Worm (Caenorhabditis elegans) whole organism, midembryonic: ENCODE results near the gene mrpl-55.

Source experiments
- T22C8.4 ChIP-seq: fragments of 200-800 bp; sonication (Bioruptor generic); IDR thresholded peaks from 2 replicates; pipeline ENCODE4 v1.3.6; 2022; ENCODE audit warnings: missing genetic modification characterization, missing compliant biosample characterization
- cog-1 ChIP-seq: sonication (generic microtip); optimal IDR thresholded peaks from 2 replicates; lab custom pipeline; 2016; ENCODE audit warnings: missing genetic modification characterization, missing compliant biosample characterization
- flt-1 ChIP-seq: fragments of 200-800 bp; sonication (Bioruptor generic); IDR thresholded peaks from 2 replicates; pipeline ENCODE4 v1.3.6; 2022; ENCODE audit warnings: missing genetic modification characterization, missing compliant biosample characterization
- klf-2 ChIP-seq: fragments of 200-800 bp; sonication (Bioruptor generic); conservative IDR thresholded peaks from 2 replicates; pipeline ENCODE4 v1.3.6; 2022; ENCODE audit warnings: missing genetic modification reagents, missing genetic modification characterization, missing compliant biosample characterization
- med-1 ChIP-seq: sonication (generic microtip); optimal IDR thresholded peaks from 2 replicates; lab custom pipeline; 2017; ENCODE audit warnings: missing genetic modification characterization, mild to moderate bottlenecking, missing compliant biosample characterization, antibody characterized with exemption, missing genetic modification reagents; ENCODE audit not compliant: insufficient read depth
- ref-1 ChIP-seq: fragments of 200-800 bp; sonication (Bioruptor generic); conservative IDR thresholded peaks from 2 replicates; pipeline ENCODE4 v1.3.6; 2022; ENCODE audit warnings: missing genetic modification reagents, missing genetic modification characterization, missing compliant biosample characterization
- tab-1 ChIP-seq: fragments of 200-800 bp; sonication (Bioruptor generic); IDR thresholded peaks from 2 replicates; pipeline ENCODE4 v1.3.6; 2022; ENCODE audit warnings: missing genetic modification characterization, missing compliant biosample characterization
- ztf-23 ChIP-seq: fragments of 200-800 bp; sonication (Bioruptor generic); IDR thresholded peaks from 2 replicates; pipeline ENCODE4 v1.3.6; 2022; ENCODE audit warnings: missing genetic modification reagents, missing genetic modification characterization, missing compliant biosample characterization
- ztf-29 ChIP-seq: fragments of 200-800 bp; sonication (Bioruptor generic); IDR thresholded peaks from 2 replicates; pipeline ENCODE4 v1.3.6; 2022; ENCODE audit warnings: missing genetic modification reagents, missing genetic modification characterization, missing compliant biosample characterization

mrpl-55 gene

ce11 chrIV:454816-455215, 11.0 kb downstream of the mrpl-55 start, which contains the start of the genes Y66H1A.8 and M04G7.5:
TSS of gene Y66H1A.8 (minus strand) at chrIV:454916.
TSS of gene M04G7.5 (plus strand) at chrIV:455073.
- TF ChIP-seq tab-1 (GFP tag; lab: Robert Waterston, UW): no peak
- TF ChIP-seq ztf-23 (GFP tag; lab: Robert Waterston, UW): no peak
- TF ChIP-seq cog-1: no peak
- TF ChIP-seq T22C8.4 (GFP tag; lab: Robert Waterston, UW): no peak
- no peak for TF ChIP-seq flt-1 (GFP tag; lab: Robert Waterston, UW)
- TF ChIP-seq ztf-29 (GFP tag; lab: Robert Waterston, UW): no peak
- no peak for TF ChIP-seq ref-1 (GFP tag; lab: Robert Waterston, UW)
- no peak for TF ChIP-seq klf-2 (GFP tag; lab: Robert Waterston, UW)
- no peak for TF ChIP-seq med-1 (GFP tag; lab: Kevin White, UChicago)

- TF ChIP-seq klf-2 (GFP tag; lab: Robert Waterston, UW) (no peak), cog-1 (no peak), ref-1 (GFP tag; lab: Robert Waterston, UW) (no peak), flt-1 (GFP tag; lab: Robert Waterston, UW) (no peak), T22C8.4 (GFP tag; lab: Robert Waterston, UW) (no peak), ztf-29 (GFP tag; lab: Robert Waterston, UW) (no peak), tab-1 (GFP tag; lab: Robert Waterston, UW) (no peak), med-1 (GFP tag; lab: Kevin White, UChicago) (no peak), ztf-23 (GFP tag; lab: Robert Waterston, UW) (no peak)
Measured at ce11 chrIV:455484-455883, 11.7 kb downstream of the mrpl-55 start, which contains the start of gene M04G7.1. TSS of gene M04G7.1 (plus strand) at chrIV:455784.

- no peak for TF ChIP-seq ref-1 (GFP tag; lab: Robert Waterston, UW)
- no peak for TF ChIP-seq flt-1 (GFP tag; lab: Robert Waterston, UW)
- TF ChIP-seq ztf-23 (GFP tag; lab: Robert Waterston, UW): no peak
- no peak for TF ChIP-seq tab-1 (GFP tag; lab: Robert Waterston, UW)
- TF ChIP-seq ztf-29 (GFP tag; lab: Robert Waterston, UW): no peak
- no peak for TF ChIP-seq klf-2 (GFP tag; lab: Robert Waterston, UW)
- TF ChIP-seq med-1 (GFP tag; lab: Kevin White, UChicago): no peak
Measured at ce11 chrIV:460614-461079, 16.9 kb downstream of the mrpl-55 start, which contains the start of gene M04G7.2. TSS of gene M04G7.2 (minus strand) at chrIV:461029.

- TF ChIP-seq tab-1 (GFP tag; lab: Robert Waterston, UW): 0 out of 2 replicates have a peak, but pooled peaks have one; percentile 67
- no peak for TF ChIP-seq T22C8.4 (GFP tag; lab: Robert Waterston, UW)
- no peak for TF ChIP-seq ztf-29 (GFP tag; lab: Robert Waterston, UW)
Measured at ce11 chrIV:462050-462449, 18.3 kb downstream of the mrpl-55 start.

ce11 chrIV:466569-466968, 22.8 kb downstream of the mrpl-55 start:
- TF ChIP-seq ztf-23 (GFP tag; lab: Robert Waterston, UW) (no peak), ref-1 (GFP tag; lab: Robert Waterston, UW) (no peak), T22C8.4 (GFP tag; lab: Robert Waterston, UW) (no peak), med-1 (GFP tag; lab: Kevin White, UChicago) (no peak), klf-2 (GFP tag; lab: Robert Waterston, UW) (no peak), cog-1 (no peak), tab-1 (GFP tag; lab: Robert Waterston, UW) (no peak), flt-1 (GFP tag; lab: Robert Waterston, UW) (no peak), ztf-29 (GFP tag; lab: Robert Waterston, UW) (no peak)

- TF ChIP-seq T22C8.4 (GFP tag; lab: Robert Waterston, UW) (no peak), flt-1 (GFP tag; lab: Robert Waterston, UW) (no peak), med-1 (GFP tag; lab: Kevin White, UChicago) (no peak), ref-1 (GFP tag; lab: Robert Waterston, UW) (no peak), ztf-29 (GFP tag; lab: Robert Waterston, UW) (no peak), tab-1 (GFP tag; lab: Robert Waterston, UW) (no peak), klf-2 (GFP tag; lab: Robert Waterston, UW) (no peak), ztf-23 (GFP tag; lab: Robert Waterston, UW) (no peak)
Measured at ce11 chrIV:467291-467690, 23.5 kb downstream of the mrpl-55 start.

ce11 chrIV:468307-468706, 24.5 kb downstream of the mrpl-55 start:
- TF ChIP-seq ref-1 (GFP tag; lab: Robert Waterston, UW): no peak
- TF ChIP-seq med-1 (GFP tag; lab: Kevin White, UChicago): no peak
- no peak for TF ChIP-seq tab-1 (GFP tag; lab: Robert Waterston, UW)
- no peak for TF ChIP-seq T22C8.4 (GFP tag; lab: Robert Waterston, UW)
- TF ChIP-seq ztf-29 (GFP tag; lab: Robert Waterston, UW): no peak
- no peak for TF ChIP-seq cog-1

ce11 chrIV:481067-481466, 37.3 kb downstream of the mrpl-55 start, which contains the start of gene npr-37:
TSS of gene npr-37 (minus strand) at chrIV:481167.
- TF ChIP-seq ztf-29 (GFP tag; lab: Robert Waterston, UW) (no peak), ztf-23 (GFP tag; lab: Robert Waterston, UW) (no peak), flt-1 (GFP tag; lab: Robert Waterston, UW) (no peak), med-1 (GFP tag; lab: Kevin White, UChicago) (no peak), cog-1 (no peak), T22C8.4 (GFP tag; lab: Robert Waterston, UW) (no peak), ref-1 (GFP tag; lab: Robert Waterston, UW) (no peak), tab-1 (GFP tag; lab: Robert Waterston, UW) (no peak), klf-2 (GFP tag; lab: Robert Waterston, UW) (no peak)

ce11 chrIV:484004-484403, 40.2 kb downstream of the mrpl-55 start:
- TF ChIP-seq T22C8.4 (GFP tag; lab: Robert Waterston, UW): no peak
- TF ChIP-seq flt-1 (GFP tag; lab: Robert Waterston, UW): no peak
